Worm (Caenorhabditis elegans): ENCODE measurements around the gene suf-1.

DNA sequence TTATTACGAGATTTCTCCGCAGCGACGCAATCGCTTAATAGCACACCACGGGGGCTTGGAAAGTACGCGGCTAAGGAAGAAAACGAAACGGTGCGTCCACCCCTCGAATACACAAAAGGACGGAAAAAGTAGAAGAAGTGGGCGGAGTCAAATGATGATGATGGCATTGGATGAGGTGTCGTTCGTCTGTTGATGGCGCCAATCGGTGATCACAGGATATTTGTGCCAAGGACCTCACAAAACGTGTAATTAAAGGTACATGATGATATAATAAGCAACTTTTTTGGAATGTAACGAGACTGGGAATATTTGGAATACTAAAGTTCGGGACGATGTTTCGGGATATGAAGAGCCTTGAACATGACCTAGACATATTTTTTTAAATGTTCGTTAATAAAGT lies 30.7 kb downstream of the suf-1 start, which contains the start of gene cutl-12:
- no peak for TF ChIP-seq aly-1 (tag; optimal IDR thresholded peaks at IDR 0.05)
- TF ChIP-seq tra-4 (tag; optimal IDR thresholded peaks at IDR 0.05) = no peak
- no peak for TF ChIP-seq flt-1 (GFP tag; IDR thresholded peaks at IDR 0.05)
- no peak for TF ChIP-seq tbx-11 (GFP tag; IDR thresholded peaks at IDR 0.05)
- TF ChIP-seq sea-1 (GFP tag; conservative IDR thresholded peaks at IDR 0.05) = no peak
- no peak for TF ChIP-seq hmbx-1 (tag; optimal IDR thresholded peaks at IDR 0.05)
